Worm (Caenorhabditis elegans) whole organism, L1 larva: ENCODE measurements around the gene mob-1.

Source experiments
- C34B4.2 ChIP-seq: sonication (generic microtip); optimal IDR thresholded peaks from 2 replicates; lab custom pipeline; 2017; ENCODE audit warnings: mild to moderate bottlenecking, missing genetic modification characterization, missing compliant biosample characterization
- aha-1 ChIP-seq: fragments of 150-350 bp; optimal IDR thresholded peaks from 2 replicates; lab custom pipeline; 2014; ENCODE audit warnings: missing biosample characterization, missing genetic modification characterization
- ama-1 ChIP-seq: fragments of 150-350 bp; optimal IDR thresholded peaks from 2 replicates; lab custom pipeline; 2014
- blmp-1 ChIP-seq: fragments of 150-350 bp; optimal IDR thresholded peaks from 2 replicates; lab custom pipeline; 2014; ENCODE audit warnings: missing biosample characterization, missing genetic modification characterization
- ceh-63 ChIP-seq: fragments of 200-800 bp; sonication (Bioruptor generic); optimal IDR thresholded peaks from 2 replicates; lab custom pipeline; 2018; ENCODE audit warnings: mild to moderate bottlenecking, missing genetic modification characterization, missing compliant biosample characterization
- ceh-8 ChIP-seq: fragments of 200-800 bp; sonication (Bioruptor generic); optimal IDR thresholded peaks from 2 replicates; lab custom pipeline; 2018; ENCODE audit warnings: mild to moderate bottlenecking, missing genetic modification characterization, moderate library complexity, missing compliant biosample characterization
- ceh-88 ChIP-seq: fragments of 200-800 bp; sonication (Bioruptor generic); IDR thresholded peaks from 2 replicates; pipeline ENCODE4 v1.3.6; 2022; ENCODE audit warnings: missing genetic modification characterization, missing compliant biosample characterization
- ceh-90 ChIP-seq: sonication (generic microtip); optimal IDR thresholded peaks from 2 replicates; lab custom pipeline; 2016; ENCODE audit warnings: missing genetic modification characterization, missing compliant biosample characterization
- ces-1 ChIP-seq: fragments of 150-350 bp; optimal IDR thresholded peaks from 2 replicates; lab custom pipeline; 2014; ENCODE audit warnings: missing biosample characterization, missing genetic modification reagents, missing genetic modification characterization
- egl-27 ChIP-seq, 2 experiments: fragments of 150-350 bp in 1 of 2; sonication (generic microtip); optimal IDR thresholded peaks; 3 replicates each; lab custom pipeline; 2017 to 2018; ENCODE audit warnings: missing biosample characterization in 2 of 2, missing genetic modification characterization in 2 of 2, missing genetic modification reagents in 2 of 2
- elt-2 ChIP-seq: sonication (generic microtip); optimal IDR thresholded peaks from 2 replicates; lab custom pipeline; 2016; ENCODE audit warnings: missing genetic modification characterization, mild to moderate bottlenecking, inconsistent platforms, missing compliant biosample characterization, missing genetic modification reagents
- elt-3 ChIP-seq, 6 experiments: fragments of 150-350 bp in 1 of 6; sonication (generic microtip); optimal IDR thresholded peaks; 2 replicates each; lab custom pipeline; 2017 to 2018; ENCODE audit warnings: missing biosample characterization in 6 of 6, missing genetic modification characterization in 6 of 6, inconsistent platforms in 1 of 6
- fkh-10 ChIP-seq: sonication (generic microtip); optimal IDR thresholded peaks from 2 replicates; lab custom pipeline; 2017; ENCODE audit warnings: missing biosample characterization, missing genetic modification reagents, missing genetic modification characterization
- fkh-8 ChIP-seq: sonication (generic microtip); optimal IDR thresholded peaks from 2 replicates; lab custom pipeline; 2016; ENCODE audit warnings: mild to moderate bottlenecking, missing genetic modification characterization, missing compliant biosample characterization
- grh-1 ChIP-seq: fragments of 200-800 bp; sonication (Bioruptor generic); IDR thresholded peaks from 2 replicates; pipeline ENCODE4 v1.3.6; 2022; ENCODE audit warnings: missing genetic modification reagents, missing genetic modification characterization, missing compliant biosample characterization
- hlh-4 ChIP-seq: sonication (generic microtip); optimal IDR thresholded peaks from 2 replicates; lab custom pipeline; 2016; ENCODE audit warnings: mild to moderate bottlenecking, missing genetic modification characterization, missing compliant biosample characterization
- isw-1 ChIP-seq: fragments of 200-800 bp; sonication (Bioruptor generic); IDR thresholded peaks from 2 replicates; pipeline ENCODE4 v1.3.6; 2022; ENCODE audit warnings: missing genetic modification characterization, missing compliant biosample characterization
- jun-1 ChIP-seq: fragments of 150-350 bp; optimal IDR thresholded peaks from 2 replicates; lab custom pipeline; 2014; ENCODE audit warnings: missing biosample characterization, missing genetic modification reagents, missing genetic modification characterization
- lin-14 ChIP-seq: fragments of 200-800 bp; sonication (Bioruptor generic); optimal IDR thresholded peaks from 2 replicates; lab custom pipeline; 2018; ENCODE audit warnings: mild to moderate bottlenecking, missing genetic modification characterization, moderate library complexity, missing compliant biosample characterization
- lin-15B ChIP-seq: fragments of 150-350 bp; sonication (generic microtip); optimal IDR thresholded peaks from 3 replicates; lab custom pipeline; 2014; ENCODE audit warnings: missing biosample characterization, missing genetic modification characterization
- lin-35 ChIP-seq, 2 experiments: fragments of 150-350 bp; optimal IDR thresholded peaks; 2 replicates each; lab custom pipeline; 2014; ENCODE audit warnings: missing biosample characterization in 2 of 2, missing genetic modification characterization in 2 of 2, missing genetic modification reagents in 2 of 2
- mef-2 ChIP-seq: fragments of 150-350 bp; optimal IDR thresholded peaks from 2 replicates; lab custom pipeline; 2014; ENCODE audit warnings: missing biosample characterization, missing genetic modification characterization
- mep-1 ChIP-seq: fragments of 150-350 bp; optimal IDR thresholded peaks from 2 replicates; lab custom pipeline; 2014; ENCODE audit warnings: missing biosample characterization, missing genetic modification characterization
- nhr-11 ChIP-seq: fragments of 150-350 bp; optimal IDR thresholded peaks from 2 replicates; lab custom pipeline; 2014; ENCODE audit warnings: missing biosample characterization, missing genetic modification characterization
- nhr-19 ChIP-seq: fragments of 200-800 bp; sonication (Bioruptor generic); conservative IDR thresholded peaks from 2 replicates; pipeline ENCODE4 v1.3.6; 2022; ENCODE audit warnings: missing genetic modification characterization, missing compliant biosample characterization
- nhr-20 ChIP-seq: sonication (generic microtip); optimal IDR thresholded peaks from 2 replicates; lab custom pipeline; 2016; ENCODE audit warnings: mild to moderate bottlenecking, missing genetic modification characterization, missing compliant biosample characterization
- nhr-237 ChIP-seq: fragments of 150-350 bp; optimal IDR thresholded peaks from 2 replicates; lab custom pipeline; 2014; ENCODE audit warnings: missing biosample characterization, missing genetic modification characterization
- nhr-76 ChIP-seq: sonication (generic microtip); optimal IDR thresholded peaks from 2 replicates; lab custom pipeline; 2017; ENCODE audit warnings: missing biosample characterization, missing genetic modification characterization
- nhr-77 ChIP-seq: fragments of 150-350 bp; optimal IDR thresholded peaks from 2 replicates; lab custom pipeline; 2014; ENCODE audit warnings: missing biosample characterization, missing genetic modification characterization
- nhr-90 ChIP-seq: sonication (generic microtip); optimal IDR thresholded peaks from 2 replicates; lab custom pipeline; 2016; ENCODE audit warnings: mild to moderate bottlenecking, missing genetic modification characterization, missing compliant biosample characterization; ENCODE audit not compliant: poor library complexity
- pag-3 ChIP-seq: sonication (generic microtip); optimal IDR thresholded peaks from 2 replicates; lab custom pipeline; 2017; ENCODE audit warnings: missing genetic modification characterization, mild to moderate bottlenecking, missing compliant biosample characterization, antibody characterized with exemption, borderline replicate concordance; ENCODE audit not compliant: insufficient read depth
- skn-1 ChIP-seq: fragments of 150-350 bp; optimal IDR thresholded peaks from 2 replicates; lab custom pipeline; 2014; ENCODE audit warnings: missing biosample characterization, missing genetic modification characterization
- sptf-1 ChIP-seq: fragments of 150-350 bp; optimal IDR thresholded peaks from 2 replicates; lab custom pipeline; 2014; ENCODE audit warnings: missing biosample characterization, missing genetic modification characterization
- unc-86 ChIP-seq: sonication (generic microtip); optimal IDR thresholded peaks from 2 replicates; lab custom pipeline; 2016; ENCODE audit warnings: missing genetic modification characterization, missing compliant biosample characterization
- zag-1 ChIP-seq: fragments of 150-350 bp; optimal IDR thresholded peaks from 2 replicates; lab custom pipeline; 2014; ENCODE audit warnings: missing biosample characterization, missing genetic modification characterization
- ztf-11 ChIP-seq, 2 experiments: sonication (generic microtip); optimal IDR thresholded peaks; 2 replicates each; lab custom pipeline; 2016 to 2017; ENCODE audit warnings: missing genetic modification characterization in 2 of 2, missing biosample characterization in 1 of 2, missing compliant biosample characterization in 1 of 2

Gene mob-1

ce11 chrIV:11871083-11871482, 10.7 kb downstream of the mob-1 start (continued):
- no peak for TF ChIP-seq ces-1 (GFP tag; lab: Kevin White, UChicago)
- TF ChIP-seq hlh-4 (tag; lab: Kevin White, UChicago), result no peak
- no peak for TF ChIP-seq nhr-77 (tag; lab: Kevin White, UChicago)
- TF ChIP-seq grh-1 (GFP tag; lab: Robert Waterston, UW), result no peak
- TF ChIP-seq ceh-8 (GFP tag; lab: Kevin White, UChicago), result peak; percentile 30
- TF ChIP-seq ama-1 (lab: Kevin White, UChicago), result no peak
- TF ChIP-seq zag-1 (tag; lab: Kevin White, UChicago), result no peak
- TF ChIP-seq unc-86 (tag; lab: Kevin White, UChicago), result peak; percentile 59
- TF ChIP-seq lin-35 (GFP tag; optimal IDR thresholded peaks at IDR 0.05; lab: Kevin White, UChicago), result peak in 1 of 2 experiments; percentile 17
- no peak for TF ChIP-seq nhr-237 (tag; lab: Kevin White, UChicago)
- TF ChIP-seq isw-1 (GFP tag; lab: Robert Waterston, UW), result peak; percentile 28
- peak; percentile 3 for TF ChIP-seq nhr-20 (tag; lab: Kevin White, UChicago)
- TF ChIP-seq elt-2 (tag; lab: Kevin White, UChicago), result no peak
- TF ChIP-seq ztf-11 (tag; optimal IDR thresholded peaks at IDR 0.05; lab: Kevin White, UChicago), result peak in 1 of 2 experiments; percentile 42
- TF ChIP-seq fkh-8, result peak; percentile 89

- TF ChIP-seq ceh-63 (peak; percentile 25), lin-15B (tag; lab: Kevin White, UChicago) (no peak), nhr-76 (no peak), unc-86 (tag; lab: Kevin White, UChicago) (peak; percentile 43), lin-14 (GFP tag; lab: Kevin White, UChicago) (peak; percentile 33)
Observed at ce11 chrIV:11871898-11872297, 11.5 kb downstream of the mob-1 start.

- TF ChIP-seq hlh-4 (tag; lab: Kevin White, UChicago) (no peak), lin-35 (GFP tag; optimal IDR thresholded peaks at IDR 0.05; lab: Kevin White, UChicago) (no peak), jun-1 (tag; lab: Kevin White, UChicago) (no peak), aha-1 (no peak), ztf-11 (tag; optimal IDR thresholded peaks at IDR 0.05; lab: Kevin White, UChicago) (no peak), nhr-90 (tag; lab: Kevin White, UChicago) (no peak), mef-2 (no peak), mep-1 (tag; lab: Kevin White, UChicago) (no peak), sptf-1 (tag; lab: Kevin White, UChicago) (no peak), fkh-10 (GFP tag; lab: Kevin White, UChicago) (no peak)
Observed at ce11 chrIV:11877674-11878073, 17.3 kb downstream of the mob-1 start, which contains the start of gene pph-2. pph-2 (minus strand) TSS chrIV:11877774.

DNA sequence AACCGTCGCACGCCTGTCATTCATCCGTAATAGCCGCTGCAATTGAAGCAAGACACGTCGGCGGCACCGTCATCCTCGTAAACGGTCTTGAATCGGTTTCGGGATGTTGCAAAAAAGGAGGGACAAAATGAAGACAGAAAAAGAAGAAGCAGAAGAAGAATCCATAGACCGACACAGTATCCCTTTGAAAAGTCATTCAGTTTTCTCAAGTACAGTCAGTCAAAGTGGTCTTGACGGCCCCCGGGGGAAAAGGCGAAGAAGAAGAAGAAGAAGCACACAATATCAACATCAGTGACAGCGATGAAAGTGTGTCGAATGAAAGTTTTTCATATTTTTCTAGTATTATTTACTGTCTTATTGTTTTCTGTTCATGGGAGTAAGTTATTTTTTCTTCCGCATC, 17.9 kb downstream of the mob-1 start, which contains the start of gene cutl-27:
TSS of gene cutl-27 (plus strand) at position 301 of the 400 bp plus-strand sequence.
- TF ChIP-seq nhr-76, result no peak
- no peak for TF ChIP-seq ceh-88 (GFP tag; lab: Robert Waterston, UW)
- TF ChIP-seq egl-27 (tag; optimal IDR thresholded peaks at IDR 0.05; lab: Kevin White, UChicago), result no peak
- TF ChIP-seq blmp-1 (tag; lab: Kevin White, UChicago), result no peak
- TF ChIP-seq nhr-19 (GFP tag; lab: Robert Waterston, UW), result no peak
- TF ChIP-seq C34B4.2, result no peak
- no peak for TF ChIP-seq ama-1 (lab: Kevin White, UChicago)
- TF ChIP-seq pag-3, result no peak
- TF ChIP-seq ceh-90 (tag; lab: Kevin White, UChicago), result no peak
- TF ChIP-seq skn-1 (tag; lab: Kevin White, UChicago), result no peak
- no peak for TF ChIP-seq nhr-11 (tag; lab: Kevin White, UChicago)
- TF ChIP-seq elt-3 (tag; optimal IDR thresholded peaks at IDR 0.05; lab: Kevin White, UChicago), result no peak
